Fruit fly (Drosophila melanogaster) whole organism, embryonic: ENCODE results near the gene CG5892.

Experiments used
- CG10366 ChIP-seq: fragments of 200-800 bp; sonication (Bioruptor generic); IDR thresholded peaks from 2 replicates; pipeline ENCODE4 v1.3.6; 2022; ENCODE audit warnings: missing biosample characterization, missing genetic modification characterization
- CG11723 ChIP-seq: fragments of 200-800 bp; sonication (Bioruptor generic); optimal IDR thresholded peaks from 2 replicates; lab custom pipeline; 2017; ENCODE audit warnings: missing biosample characterization, mild to moderate bottlenecking, missing genetic modification characterization
- CG1233 ChIP-seq: fragments of 200-800 bp; sonication (Bioruptor generic); optimal IDR thresholded peaks from 4 replicates; lab custom pipeline; 2018; ENCODE audit warnings: missing biosample characterization, mild to moderate bottlenecking, missing genetic modification characterization
- CG15514 ChIP-seq: fragments of 200-800 bp; sonication (Bioruptor generic); optimal IDR thresholded peaks from 3 replicates; lab custom pipeline; 2017; ENCODE audit warnings: missing biosample characterization, missing genetic modification characterization, mild to moderate bottlenecking, moderate library complexity, missing genetic modification reagents
- CG17361 ChIP-seq: fragments of 200-800 bp; sonication (Bioruptor generic); IDR thresholded peaks from 3 replicates; pipeline ENCODE4 v1.3.6; 2022; ENCODE audit warnings: missing biosample characterization, missing genetic modification characterization
- CG17568 ChIP-seq: fragments of 200-800 bp; sonication (Bioruptor generic); optimal IDR thresholded peaks from 2 replicates; lab custom pipeline; 2018; ENCODE audit warnings: missing biosample characterization, mild to moderate bottlenecking, missing genetic modification characterization, moderate library complexity
- CG2199 ChIP-seq: fragments of 200-800 bp; sonication (Bioruptor generic); IDR thresholded peaks from 3 replicates; pipeline ENCODE4 v1.3.6; 2022; ENCODE audit warnings: missing biosample characterization, missing genetic modification characterization
- CG30403 ChIP-seq: fragments of 200-800 bp; sonication (Bioruptor generic); optimal IDR thresholded peaks from 3 replicates; lab custom pipeline; 2016; ENCODE audit warnings: missing biosample characterization, missing genetic modification characterization
- CG32767 ChIP-seq: fragments of 200-800 bp; sonication (Bioruptor generic); IDR thresholded peaks from 2 replicates; pipeline ENCODE4 v1.3.6; 2022; ENCODE audit warnings: missing biosample characterization, missing genetic modification characterization
- CG32772 ChIP-seq: fragments of 200-800 bp; sonication (Bioruptor generic); IDR thresholded peaks from 2 replicates; pipeline ENCODE4 v1.3.6; 2022; ENCODE audit warnings: missing biosample characterization, missing genetic modification characterization
- CG4707 ChIP-seq: fragments of 200-800 bp; sonication (Bioruptor generic); optimal IDR thresholded peaks from 2 replicates; lab custom pipeline; 2018; ENCODE audit warnings: missing biosample characterization, mild to moderate bottlenecking, missing genetic modification characterization, moderate library complexity
- CG6791 ChIP-seq: fragments of 200-800 bp; sonication (Bioruptor generic); IDR thresholded peaks from 3 replicates; pipeline ENCODE4 v1.3.6; 2022; ENCODE audit warnings: missing biosample characterization, missing genetic modification characterization; ENCODE audit not compliant: partially characterized antibody
- CG7372 ChIP-seq: fragments of 200-800 bp; sonication (Bioruptor generic); IDR thresholded peaks from 2 replicates; pipeline ENCODE4 v1.3.6; 2022; ENCODE audit warnings: missing biosample characterization, missing genetic modification characterization
- CG7786 ChIP-seq: fragments of 200-800 bp; sonication (Bioruptor generic); optimal IDR thresholded peaks from 2 replicates; lab custom pipeline; 2016; ENCODE audit warnings: missing biosample characterization, missing genetic modification characterization
- CG7963 ChIP-seq: fragments of 200-800 bp; sonication (Bioruptor generic); IDR thresholded peaks from 3 replicates; pipeline ENCODE4 v1.3.6; 2022; ENCODE audit warnings: missing biosample characterization, missing genetic modification characterization; ENCODE audit not compliant: partially characterized antibody
- CG8290 ChIP-seq, 3 experiments: fragments of 200-800 bp; sonication (Bioruptor generic); optimal IDR thresholded peaks; 2 replicates each; lab custom pipeline; 2016 to 2019; ENCODE audit warnings: missing biosample characterization in 3 of 3, missing genetic modification characterization in 3 of 3, mild to moderate bottlenecking in 2 of 3, moderate library complexity in 1 of 3
- CG8388 ChIP-seq: fragments of 200-800 bp; sonication (Bioruptor generic); optimal IDR thresholded peaks from 2 replicates; lab custom pipeline; 2019; ENCODE audit warnings: missing biosample characterization, mild to moderate bottlenecking, missing genetic modification characterization, moderate library complexity
- CG9932 ChIP-seq: fragments of 200-800 bp; sonication (Bioruptor generic); IDR thresholded peaks from 2 replicates; pipeline ENCODE4 v1.3.6; 2022; ENCODE audit warnings: missing biosample characterization, missing genetic modification characterization
- Dip2 ChIP-seq: fragments of 200-800 bp; sonication (Bioruptor generic); IDR thresholded peaks from 2 replicates; pipeline ENCODE4 v1.3.6; 2022; ENCODE audit warnings: missing biosample characterization, missing genetic modification characterization
- Doc3 ChIP-seq: fragments of 200-800 bp; sonication (Bioruptor generic); IDR thresholded peaks from 3 replicates; pipeline ENCODE4 v1.3.6; 2022; ENCODE audit warnings: missing biosample characterization, missing genetic modification characterization; ENCODE audit not compliant: partially characterized antibody
- Dref ChIP-seq: fragments of 200-800 bp; sonication (Bioruptor generic); IDR thresholded peaks from 2 replicates; pipeline ENCODE4 v1.3.6; 2022; ENCODE audit warnings: missing biosample characterization, missing genetic modification characterization
- Eip74EF ChIP-seq, 2 experiments: fragments of 200-800 bp in 1 of 2; fragments of >200 bp in 1 of 2; sonication (Bioruptor generic) in 1 of 2; optimal IDR thresholded peaks; 2 replicates each; lab custom pipeline; 2017 to 2019; ENCODE audit warnings: missing biosample characterization in 2 of 2, missing genetic modification characterization in 2 of 2, mild to moderate bottlenecking in 1 of 2, moderate library complexity in 1 of 2
- Elba2 ChIP-seq: fragments of 200-800 bp; sonication (Bioruptor generic); optimal IDR thresholded peaks from 3 replicates; lab custom pipeline; 2016; ENCODE audit warnings: missing biosample characterization, missing genetic modification characterization
- Ets65A ChIP-seq: fragments of 200-800 bp; sonication (Bioruptor generic); peaks from one replicate; lab custom pipeline; 2016; ENCODE audit warnings: missing biosample characterization, missing genetic modification characterization
- Fer1 ChIP-seq: fragments of 200-800 bp; sonication (Bioruptor generic); optimal IDR thresholded peaks from 2 replicates; lab custom pipeline; 2017; ENCODE audit warnings: missing biosample characterization, mild to moderate bottlenecking, missing genetic modification characterization
- Fer3 ChIP-seq: fragments of 200-800 bp; sonication (Bioruptor generic); optimal IDR thresholded peaks from 2 replicates; lab custom pipeline; 2018; ENCODE audit warnings: missing biosample characterization, mild to moderate bottlenecking, missing genetic modification characterization, moderate library complexity
- Gug ChIP-seq: fragments of 200-800 bp; sonication (Bioruptor generic); IDR thresholded peaks from 4 replicates; pipeline ENCODE4 v1.3.6; 2022; ENCODE audit warnings: missing biosample characterization, missing genetic modification characterization
- HHEX ChIP-seq: fragments of 200-800 bp; sonication (Bioruptor generic); optimal IDR thresholded peaks from 3 replicates; lab custom pipeline; 2017; ENCODE audit warnings: missing biosample characterization, mild to moderate bottlenecking, missing genetic modification characterization, missing genetic modification reagents
- Hr51 ChIP-seq, 2 experiments: fragments of 200-800 bp; sonication (Bioruptor generic); optimal IDR thresholded peaks; 2 replicates in 1 of 2; 3 replicates in 1 of 2; lab custom pipeline; 2016 to 2018; ENCODE audit warnings: missing biosample characterization in 2 of 2, missing genetic modification characterization in 2 of 2, mild to moderate bottlenecking in 1 of 2, moderate library complexity in 1 of 2
- NfI ChIP-seq: fragments of 200-800 bp; sonication (Bioruptor generic); optimal IDR thresholded peaks from 3 replicates; lab custom pipeline; 2018; ENCODE audit warnings: missing biosample characterization, mild to moderate bottlenecking, missing genetic modification characterization, moderate library complexity
- Rfx ChIP-seq: fragments of 200-800 bp; sonication (Bioruptor generic); IDR thresholded peaks from 2 replicates; pipeline ENCODE4 v1.3.6; 2022; ENCODE audit warnings: missing biosample characterization, missing genetic modification characterization
- Trl ChIP-seq, 3 experiments: fragments of >200 bp in 2 of 3; fragments of 200-800 bp in 1 of 3; sonication (Bioruptor generic) in 1 of 3; optimal IDR thresholded peaks; 2 replicates in 1 of 3; 3 replicates in 2 of 3; lab custom pipeline; 2016 to 2017; ENCODE audit warnings: missing biosample characterization in 1 of 3, missing genetic modification characterization in 1 of 3
- Xbp1 ChIP-seq: fragments of 200-800 bp; sonication (Bioruptor generic); optimal IDR thresholded peaks from 3 replicates; lab custom pipeline; 2016; ENCODE audit warnings: missing biosample characterization, mild to moderate bottlenecking, missing genetic modification characterization
- aop ChIP-seq: fragments of 200-800 bp; sonication (Bioruptor generic); IDR thresholded peaks from 2 replicates; pipeline ENCODE4 v1.3.6; 2022; ENCODE audit warnings: missing biosample characterization, missing genetic modification characterization
- ash1 ChIP-seq: fragments of 200-800 bp; sonication (Bioruptor generic); optimal IDR thresholded peaks from 2 replicates; lab custom pipeline; 2018; ENCODE audit warnings: missing biosample characterization, mild to moderate bottlenecking, missing genetic modification characterization
- bcd ChIP-seq: fragments of 200-800 bp; sonication (Bioruptor generic); optimal IDR thresholded peaks from 2 replicates; lab custom pipeline; 2017; ENCODE audit warnings: missing biosample characterization, mild to moderate bottlenecking, missing genetic modification characterization
- cato ChIP-seq: fragments of 200-800 bp; sonication (Bioruptor generic); optimal IDR thresholded peaks from 2 replicates; lab custom pipeline; 2016; ENCODE audit warnings: missing biosample characterization, missing genetic modification characterization, borderline replicate concordance
- caup ChIP-seq: fragments of 200-800 bp; sonication (Bioruptor generic); optimal IDR thresholded peaks from 3 replicates; lab custom pipeline; 2017; ENCODE audit warnings: missing biosample characterization, mild to moderate bottlenecking, missing genetic modification characterization, moderate library complexity; ENCODE audit not compliant: severe bottlenecking
- chinmo ChIP-seq: fragments of 200-800 bp; sonication (Bioruptor generic); IDR thresholded peaks from 4 replicates; pipeline ENCODE4 v1.3.6; 2022; ENCODE audit warnings: missing biosample characterization, missing genetic modification characterization; ENCODE audit not compliant: partially characterized antibody
- croc ChIP-seq: fragments of 200-800 bp; sonication (Bioruptor generic); conservative IDR thresholded peaks from 3 replicates; pipeline ENCODE4 v1.3.6; 2022; ENCODE audit warnings: missing biosample characterization, missing genetic modification characterization
- ewg ChIP-seq: fragments of 200-800 bp; sonication (Bioruptor generic); optimal IDR thresholded peaks from 3 replicates; lab custom pipeline; 2017; ENCODE audit warnings: mild to moderate bottlenecking, missing biosample characterization, missing genetic modification reagents, missing genetic modification characterization
- h ChIP-seq: fragments of >200 bp; optimal IDR thresholded peaks from 2 replicates; lab custom pipeline; 2017
- lilli ChIP-seq: fragments of 200-800 bp; sonication (Bioruptor generic); optimal IDR thresholded peaks from 3 replicates; lab custom pipeline; 2016; ENCODE audit warnings: missing biosample characterization, missing genetic modification characterization
- scrt ChIP-seq: fragments of 200-800 bp; sonication (Bioruptor generic); optimal IDR thresholded peaks from 2 replicates; lab custom pipeline; 2018; ENCODE audit warnings: missing biosample characterization, mild to moderate bottlenecking, missing genetic modification characterization, moderate library complexity
- slbo ChIP-seq: fragments of 200-800 bp; sonication (Bioruptor generic); IDR thresholded peaks from 2 replicates; pipeline ENCODE4 v1.3.6; 2022; ENCODE audit warnings: missing biosample characterization, missing genetic modification characterization
- trh ChIP-seq: fragments of 200-800 bp; sonication (Bioruptor generic); optimal IDR thresholded peaks from 2 replicates; lab custom pipeline; 2016; ENCODE audit warnings: missing biosample characterization, missing genetic modification characterization
- twi ChIP-seq: fragments of 200-800 bp; optimal IDR thresholded peaks from 2 replicates; lab custom pipeline; 2019; ENCODE audit warnings: missing biosample characterization, mild to moderate bottlenecking, missing genetic modification characterization, moderate library complexity
- unpg ChIP-seq: fragments of 200-800 bp; sonication (Bioruptor generic); optimal IDR thresholded peaks from 3 replicates; lab custom pipeline; 2018; ENCODE audit warnings: missing biosample characterization, mild to moderate bottlenecking, missing genetic modification characterization, moderate library complexity
- zf30C ChIP-seq: fragments of 200-800 bp; sonication (Bioruptor generic); optimal IDR thresholded peaks from 3 replicates; lab custom pipeline; 2018; ENCODE audit warnings: missing biosample characterization, mild to moderate bottlenecking, missing genetic modification characterization

Gene CG5892

dm6 chr3R:21295004-21295403 is 52.6 kb downstream of the CG5892 start (continued):
- TF ChIP-seq Hr51 (GFP tag; optimal IDR thresholded peaks at IDR 0.05; lab: Kevin White, UChicago), result no peak
- no peak for TF ChIP-seq HHEX (GFP tag; lab: Kevin White, UChicago)
- TF ChIP-seq CG17361 (GFP tag; lab: Robert Waterston, UW), result no peak
- peak; percentile 36; the same call in 1 of the 3 replicates for TF ChIP-seq CG6791 (GFP tag; lab: Robert Waterston, UW)
- no peak for TF ChIP-seq trh
- TF ChIP-seq CG8290 (GFP tag; optimal IDR thresholded peaks at IDR 0.05; lab: Kevin White, UChicago), result no peak
- peak in 1 of 2 experiments; percentile 49 for TF ChIP-seq CG8290 (tag; optimal IDR thresholded peaks at IDR 0.05; lab: Kevin White, UChicago)
- TF ChIP-seq ewg (GFP tag; lab: Kevin White, UChicago), result peak; percentile 71
- TF ChIP-seq scrt, result peak; percentile 50
- no peak for TF ChIP-seq croc (GFP tag; lab: Robert Waterston, UW)
- TF ChIP-seq lilli (GFP tag; lab: Kevin White, UChicago), result peak; percentile 5
- TF ChIP-seq h, result no peak
- TF ChIP-seq Elba2 (GFP tag; lab: Kevin White, UChicago), result no peak
- no peak for TF ChIP-seq aop (GFP tag; lab: Robert Waterston, UW)
- no peak for TF ChIP-seq Gug
- peak; percentile 69; the same call in 1 of the 3 replicates for TF ChIP-seq CG2199 (GFP tag; lab: Robert Waterston, UW)
- no peak for TF ChIP-seq unpg (GFP tag; lab: Kevin White, UChicago)
- no peak for TF ChIP-seq Fer3
- peak; percentile 37 for TF ChIP-seq Fer1 (GFP tag; lab: Kevin White, UChicago)
- no peak for TF ChIP-seq CG8388 (GFP tag; lab: Kevin White, UChicago)
- peak; percentile 20 for TF ChIP-seq CG15514 (GFP tag; lab: Kevin White, UChicago)
- TF ChIP-seq Ets65A (GFP tag; lab: Kevin White, UChicago), result peak; percentile 46
- no peak for TF ChIP-seq CG7372
- no peak for TF ChIP-seq Eip74EF (GFP tag; optimal IDR thresholded peaks at IDR 0.05; lab: Kevin White, UChicago)
- TF ChIP-seq CG7786 (GFP tag; lab: Kevin White, UChicago), result no peak
- peak; percentile 37; the same call in 2 of the 3 replicates for TF ChIP-seq Doc3 (GFP tag; lab: Robert Waterston, UW)
- TF ChIP-seq CG9932 (GFP tag; lab: Robert Waterston, UW), result no peak
- no peak for TF ChIP-seq Dref (GFP tag; lab: Robert Waterston, UW)
- no peak for TF ChIP-seq caup (GFP tag; lab: Kevin White, UChicago)
- no peak for TF ChIP-seq ash1 (GFP tag; lab: Kevin White, UChicago)
- no peak for TF ChIP-seq slbo
- TF ChIP-seq CG32772, result no peak
- TF ChIP-seq CG11723 (GFP tag; lab: Kevin White, UChicago), result no peak
- 0 out of 2 replicates have a peak, but pooled peaks have one; percentile 32 for TF ChIP-seq Rfx (GFP tag; lab: Robert Waterston, UW)
- no peak for TF ChIP-seq CG7963 (GFP tag; lab: Robert Waterston, UW)
- no peak for TF ChIP-seq CG1233 (GFP tag; lab: Kevin White, UChicago)
- 0 out of 2 replicates have a peak, but pooled peaks have one; percentile 21 for TF ChIP-seq CG32767
- TF ChIP-seq Xbp1 (GFP tag; lab: Kevin White, UChicago), result no peak
- peak; percentile 0 for TF ChIP-seq CG30403 (GFP tag; lab: Kevin White, UChicago)
- peak; percentile 26 for TF ChIP-seq twi (tag; lab: Kevin White, UChicago)
- TF ChIP-seq Trl (optimal IDR thresholded peaks at IDR 0.05; lab: Kevin White, UChicago), result no peak
- no peak for TF ChIP-seq Trl (GFP tag; optimal IDR thresholded peaks at IDR 0.05; lab: Kevin White, UChicago)
- TF ChIP-seq cato, result no peak
- 0 out of 4 replicates have a peak, but pooled peaks have one; percentile 3 for TF ChIP-seq chinmo
- no peak for TF ChIP-seq Dip2 (GFP tag; lab: Robert Waterston, UW)
- no peak for TF ChIP-seq bcd (GFP tag; lab: Kevin White, UChicago)
- no peak for TF ChIP-seq CG17568 (GFP tag; lab: Kevin White, UChicago)
- TF ChIP-seq CG10366 (GFP tag; lab: Robert Waterston, UW), result no peak
- TF ChIP-seq CG4707 (GFP tag; lab: Kevin White, UChicago), result no peak
- no peak for TF ChIP-seq NfI (GFP tag; lab: Kevin White, UChicago)
- peak; percentile 93 for TF ChIP-seq zf30C (GFP tag; lab: Kevin White, UChicago)
